Fruit fly (Drosophila melanogaster): ENCODE measurements around the gene CG42331.

DNA sequence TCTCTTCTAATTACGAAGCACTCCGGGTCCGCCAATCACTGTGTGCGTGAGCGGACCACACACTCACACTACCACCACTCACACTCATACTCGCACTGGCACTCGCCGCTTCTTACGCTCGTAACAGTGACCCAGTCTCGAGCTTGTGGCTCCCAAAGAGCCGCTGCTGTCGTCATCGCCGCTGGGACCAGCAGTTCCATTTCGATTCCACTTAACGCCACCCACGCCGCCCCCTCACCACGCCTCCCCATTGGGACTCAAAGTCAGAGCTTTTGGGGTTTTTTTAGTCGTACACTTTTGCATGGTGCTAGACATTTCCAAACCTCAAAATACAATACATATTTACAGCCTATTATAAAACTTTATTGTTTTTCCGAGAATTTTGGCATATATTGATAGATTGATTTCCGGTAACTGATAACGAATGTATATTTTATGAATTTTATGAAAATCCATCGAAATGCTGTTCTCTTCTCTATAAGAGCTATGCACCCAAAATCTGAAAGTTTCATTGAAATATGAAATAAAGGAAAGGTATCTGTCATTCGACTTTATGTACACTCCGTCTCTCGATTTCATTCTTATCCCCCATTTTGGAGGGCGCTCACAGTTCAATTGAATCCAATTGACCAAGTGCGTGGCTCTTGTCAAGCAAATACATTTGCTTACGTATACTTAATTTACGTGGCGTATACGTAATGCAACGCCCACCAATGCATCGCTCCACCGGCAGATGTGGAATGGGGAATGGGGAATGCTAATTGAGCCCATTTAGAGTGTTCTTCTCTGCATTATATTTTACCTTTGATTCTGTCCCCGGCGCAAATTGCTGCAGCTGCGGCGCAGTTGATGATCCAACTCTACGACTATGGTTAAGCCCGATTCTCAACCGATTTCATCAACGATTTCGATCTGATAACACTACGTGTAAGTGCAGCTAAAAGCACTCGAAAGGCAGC is at the start of gene CG42331:
- TF ChIP-seq dsf (GFP tag; optimal IDR thresholded peaks at IDR 0.05; ENCODE audit: borderline replicate concordance) (no peak), dmrt93B (GFP tag; optimal IDR thresholded peaks at IDR 0.05) (no peak), Rel (GFP tag; optimal IDR thresholded peaks at IDR 0.05) (no peak), Rel (tag; optimal IDR thresholded peaks at IDR 0.05) (peak; percentile 87)
